Fruit fly (Drosophila melanogaster) whole organism, embryonic: ENCODE data around the gene yrt.
A peak's percentile ranks its signal among the peaks of the same experiment; 100 is the strongest.

Source experiments
- ATbp ChIP-seq: fragments of 200-800 bp; sonication (Bioruptor generic); optimal IDR thresholded peaks from 2 replicates; lab custom pipeline; 2017; ENCODE audit warnings: missing biosample characterization, mild to moderate bottlenecking, missing genetic modification characterization, missing genetic modification reagents
- Ada2b ChIP-seq: fragments of 200-800 bp; sonication (Bioruptor generic); IDR thresholded peaks from 2 replicates; pipeline ENCODE4 v1.3.6; 2022; ENCODE audit warnings: missing biosample characterization, missing genetic modification characterization
- Bgb ChIP-seq: fragments of 200-800 bp; sonication (Bioruptor generic); IDR thresholded peaks from 2 replicates; pipeline ENCODE4 v1.3.6; 2022; ENCODE audit warnings: missing biosample characterization, missing genetic modification characterization; ENCODE audit not compliant: partially characterized antibody
- CG11695 ChIP-seq: fragments of 200-800 bp; sonication (Bioruptor generic); IDR thresholded peaks from 3 replicates; pipeline ENCODE4 v1.3.6; 2022; ENCODE audit warnings: missing biosample characterization, missing genetic modification characterization
- CG11723 ChIP-seq: fragments of 200-800 bp; sonication (Bioruptor generic); optimal IDR thresholded peaks from 2 replicates; lab custom pipeline; 2017; ENCODE audit warnings: missing biosample characterization, mild to moderate bottlenecking, missing genetic modification characterization
- CG13123 ChIP-seq: fragments of 200-800 bp; sonication (Bioruptor generic); optimal IDR thresholded peaks from 2 replicates; lab custom pipeline; 2016; ENCODE audit warnings: missing biosample characterization, missing genetic modification characterization
- CG13624 ChIP-seq: fragments of 200-800 bp; sonication (Bioruptor generic); optimal IDR thresholded peaks from 2 replicates; lab custom pipeline; 2016; ENCODE audit warnings: missing biosample characterization, missing genetic modification characterization
- CG1603 ChIP-seq: fragments of 200-800 bp; sonication (Bioruptor generic); optimal IDR thresholded peaks from 2 replicates; lab custom pipeline; 2019; ENCODE audit warnings: missing biosample characterization, mild to moderate bottlenecking, missing genetic modification characterization, moderate library complexity
- CG16815 ChIP-seq: fragments of 200-800 bp; sonication (Bioruptor generic); optimal IDR thresholded peaks from 3 replicates; lab custom pipeline; 2017; ENCODE audit warnings: missing biosample characterization, mild to moderate bottlenecking, missing genetic modification characterization
- CG17802 ChIP-seq: fragments of 200-800 bp; sonication (Bioruptor generic); optimal IDR thresholded peaks from 2 replicates; lab custom pipeline; 2018; ENCODE audit warnings: missing biosample characterization, mild to moderate bottlenecking, missing genetic modification characterization, moderate library complexity
- CG18599 ChIP-seq: fragments of 200-800 bp; sonication (Bioruptor generic); optimal IDR thresholded peaks from 3 replicates; lab custom pipeline; 2017; ENCODE audit warnings: missing biosample characterization, missing genetic modification characterization, mild to moderate bottlenecking, moderate library complexity, missing genetic modification reagents
- CG30020 ChIP-seq: fragments of 200-800 bp; optimal IDR thresholded peaks from 2 replicates; lab custom pipeline; 2019; ENCODE audit warnings: missing biosample characterization, mild to moderate bottlenecking, missing genetic modification characterization, moderate library complexity
- CG31388 ChIP-seq: fragments of 200-800 bp; sonication (Bioruptor generic); optimal IDR thresholded peaks from 2 replicates; lab custom pipeline; 2016; ENCODE audit warnings: missing biosample characterization, missing genetic modification characterization
- CG31441 ChIP-seq: fragments of 200-800 bp; sonication (Bioruptor generic); IDR thresholded peaks from 2 replicates; pipeline ENCODE4 v1.3.6; 2022; ENCODE audit warnings: missing biosample characterization, missing genetic modification characterization
- CG3281 ChIP-seq: fragments of 200-800 bp; sonication (Bioruptor generic); optimal IDR thresholded peaks from 3 replicates; lab custom pipeline; 2017; ENCODE audit warnings: missing biosample characterization, mild to moderate bottlenecking, missing genetic modification characterization
- CG34376 ChIP-seq: fragments of 200-800 bp; sonication (Bioruptor generic); optimal IDR thresholded peaks from 2 replicates; lab custom pipeline; 2018; ENCODE audit warnings: missing biosample characterization, mild to moderate bottlenecking, missing genetic modification characterization
- CG4404 ChIP-seq: fragments of 200-800 bp; sonication (Bioruptor generic); IDR thresholded peaks from 2 replicates; pipeline ENCODE4 v1.3.6; 2022; ENCODE audit warnings: missing biosample characterization, missing genetic modification characterization
- CG5953 ChIP-seq: fragments of 200-800 bp; sonication (Bioruptor generic); IDR thresholded peaks from 2 replicates; pipeline ENCODE4 v1.3.6; 2022; ENCODE audit warnings: missing biosample characterization, missing genetic modification characterization
- CG6272 ChIP-seq: fragments of 200-800 bp; sonication (Bioruptor generic); IDR thresholded peaks from 2 replicates; pipeline ENCODE4 v1.3.6; 2022; ENCODE audit warnings: missing biosample characterization, missing genetic modification characterization
- CG7556 ChIP-seq: fragments of 200-800 bp; sonication (Bioruptor generic); optimal IDR thresholded peaks from 2 replicates; lab custom pipeline; 2017; ENCODE audit warnings: missing biosample characterization, mild to moderate bottlenecking, missing genetic modification characterization
- CG7928 ChIP-seq: fragments of 200-800 bp; sonication (Bioruptor generic); optimal IDR thresholded peaks from 2 replicates; lab custom pipeline; 2017; ENCODE audit warnings: missing biosample characterization, mild to moderate bottlenecking, missing genetic modification characterization
- CG8944 ChIP-seq: fragments of 200-800 bp; sonication (Bioruptor generic); optimal IDR thresholded peaks from 3 replicates; lab custom pipeline; 2016; ENCODE audit warnings: missing biosample characterization, missing genetic modification characterization
- CHES-1-like ChIP-seq: fragments of 200-800 bp; sonication (Bioruptor generic); optimal IDR thresholded peaks from 2 replicates; lab custom pipeline; 2016; ENCODE audit warnings: missing biosample characterization, missing genetic modification characterization
- Dad ChIP-seq: fragments of 200-800 bp; sonication (Bioruptor generic); optimal IDR thresholded peaks from 3 replicates; lab custom pipeline; 2016; ENCODE audit warnings: missing biosample characterization, missing genetic modification characterization
- E2f1 ChIP-seq: fragments of 200-800 bp; sonication (Bioruptor generic); IDR thresholded peaks from 2 replicates; pipeline ENCODE4 v1.3.6; 2022; ENCODE audit warnings: missing biosample characterization, missing genetic modification characterization
- Fer1 ChIP-seq: fragments of 200-800 bp; sonication (Bioruptor generic); optimal IDR thresholded peaks from 2 replicates; lab custom pipeline; 2017; ENCODE audit warnings: missing biosample characterization, mild to moderate bottlenecking, missing genetic modification characterization
- H2.0 ChIP-seq: fragments of 200-800 bp; sonication (Bioruptor generic); IDR thresholded peaks from 2 replicates; pipeline ENCODE4 v1.3.6; 2022; ENCODE audit warnings: missing biosample characterization, missing genetic modification characterization
- HHEX ChIP-seq: fragments of 200-800 bp; sonication (Bioruptor generic); optimal IDR thresholded peaks from 3 replicates; lab custom pipeline; 2017; ENCODE audit warnings: missing biosample characterization, mild to moderate bottlenecking, missing genetic modification characterization, missing genetic modification reagents
- Mrtf ChIP-seq: fragments of 200-800 bp; sonication (Bioruptor generic); IDR thresholded peaks from 3 replicates; pipeline ENCODE4 v1.3.6; 2022; ENCODE audit warnings: missing biosample characterization, missing genetic modification characterization
- Ssrp ChIP-seq: fragments of 200-800 bp; sonication (Bioruptor generic); optimal IDR thresholded peaks from 2 replicates; lab custom pipeline; 2018; ENCODE audit warnings: missing biosample characterization, mild to moderate bottlenecking, missing genetic modification characterization, moderate library complexity
- Tbp ChIP-seq: fragments of >200 bp; optimal IDR thresholded peaks from 2 replicates; lab custom pipeline; 2018; ENCODE audit warnings: missing biosample characterization, missing genetic modification characterization
- crc ChIP-seq: fragments of 200-800 bp; sonication (Bioruptor generic); optimal IDR thresholded peaks from 2 replicates; lab custom pipeline; 2016; ENCODE audit warnings: missing biosample characterization, missing genetic modification characterization
- croc ChIP-seq: fragments of 200-800 bp; sonication (Bioruptor generic); conservative IDR thresholded peaks from 3 replicates; pipeline ENCODE4 v1.3.6; 2022; ENCODE audit warnings: missing biosample characterization, missing genetic modification characterization
- dati ChIP-seq: fragments of 200-800 bp; sonication (Bioruptor generic); IDR thresholded peaks from 2 replicates; pipeline ENCODE4 v1.3.6; 2022; ENCODE audit warnings: missing biosample characterization, missing genetic modification characterization
- grn ChIP-seq: fragments of 200-800 bp; sonication (Bioruptor generic); optimal IDR thresholded peaks from 3 replicates; lab custom pipeline; 2017; ENCODE audit warnings: missing biosample characterization, missing genetic modification characterization
- hb ChIP-seq: fragments of 200-800 bp; sonication (Bioruptor generic); IDR thresholded peaks from 3 replicates; pipeline ENCODE4 v1.3.6; 2022; ENCODE audit warnings: missing biosample characterization, missing genetic modification characterization; ENCODE audit not compliant: partially characterized antibody
- her ChIP-seq: fragments of 200-800 bp; sonication (Bioruptor generic); optimal IDR thresholded peaks from 2 replicates; lab custom pipeline; 2016; ENCODE audit warnings: missing biosample characterization, missing genetic modification characterization
- insv ChIP-seq, 2 experiments: fragments of 200-800 bp; sonication (Bioruptor generic); optimal IDR thresholded peaks; 3 replicates each; lab custom pipeline; 2016 to 2018; ENCODE audit warnings: missing biosample characterization in 2 of 2, missing genetic modification characterization in 2 of 2
- knrl ChIP-seq: fragments of 200-800 bp; sonication (Bioruptor generic); IDR thresholded peaks from 3 replicates; pipeline ENCODE4 v1.3.6; 2022; ENCODE audit warnings: missing biosample characterization, missing genetic modification characterization; ENCODE audit not compliant: partially characterized antibody
- otp ChIP-seq: fragments of 200-800 bp; sonication (Bioruptor generic); IDR thresholded peaks from 3 replicates; pipeline ENCODE4, ENCODE4 v1.3.6; 2022; ENCODE audit warnings: missing biosample characterization, missing genetic modification characterization
- pb ChIP-seq: fragments of 200-800 bp; sonication (Bioruptor generic); optimal IDR thresholded peaks from 3 replicates; lab custom pipeline; 2016; ENCODE audit warnings: missing biosample characterization, missing genetic modification characterization
- pzg ChIP-seq: fragments of 200-800 bp; sonication (Bioruptor generic); optimal IDR thresholded peaks from 3 replicates; lab custom pipeline; 2018; ENCODE audit warnings: missing biosample characterization, mild to moderate bottlenecking, missing genetic modification characterization, moderate library complexity
- rib ChIP-seq: fragments of 200-800 bp; sonication (Bioruptor generic); IDR thresholded peaks from 2 replicates; pipeline ENCODE4 v1.3.6; 2022; ENCODE audit warnings: missing biosample characterization, missing genetic modification characterization
- sd ChIP-seq: fragments of 200-800 bp; sonication (Bioruptor generic); optimal IDR thresholded peaks from 3 replicates; lab custom pipeline; 2018; ENCODE audit warnings: missing biosample characterization, mild to moderate bottlenecking, missing genetic modification characterization, moderate library complexity
- sqz ChIP-seq: fragments of 200-800 bp; sonication (Bioruptor generic); optimal IDR thresholded peaks from 3 replicates; lab custom pipeline; 2018; ENCODE audit warnings: missing biosample characterization, mild to moderate bottlenecking, missing genetic modification characterization
- sr ChIP-seq: fragments of 200-800 bp; sonication (Bioruptor generic); IDR thresholded peaks from 3 replicates; pipeline ENCODE4 v1.3.6; 2022; ENCODE audit warnings: missing biosample characterization, missing genetic modification characterization
- sug ChIP-seq: fragments of 200-800 bp; optimal IDR thresholded peaks from 2 replicates; lab custom pipeline; 2019; ENCODE audit warnings: missing biosample characterization, mild to moderate bottlenecking, missing genetic modification characterization, moderate library complexity
- tx ChIP-seq: fragments of 200-800 bp; sonication (Bioruptor generic); optimal IDR thresholded peaks from 2 replicates; lab custom pipeline; 2016; ENCODE audit warnings: missing biosample characterization, missing genetic modification characterization
- yki ChIP-seq: fragments of >200 bp; optimal IDR thresholded peaks from 3 replicates; lab custom pipeline; 2018
- zfh2 ChIP-seq: fragments of 200-800 bp; sonication (Bioruptor generic); optimal IDR thresholded peaks from 2 replicates; lab custom pipeline; 2016; ENCODE audit warnings: missing biosample characterization, missing genetic modification characterization

Gene yrt

DNA sequence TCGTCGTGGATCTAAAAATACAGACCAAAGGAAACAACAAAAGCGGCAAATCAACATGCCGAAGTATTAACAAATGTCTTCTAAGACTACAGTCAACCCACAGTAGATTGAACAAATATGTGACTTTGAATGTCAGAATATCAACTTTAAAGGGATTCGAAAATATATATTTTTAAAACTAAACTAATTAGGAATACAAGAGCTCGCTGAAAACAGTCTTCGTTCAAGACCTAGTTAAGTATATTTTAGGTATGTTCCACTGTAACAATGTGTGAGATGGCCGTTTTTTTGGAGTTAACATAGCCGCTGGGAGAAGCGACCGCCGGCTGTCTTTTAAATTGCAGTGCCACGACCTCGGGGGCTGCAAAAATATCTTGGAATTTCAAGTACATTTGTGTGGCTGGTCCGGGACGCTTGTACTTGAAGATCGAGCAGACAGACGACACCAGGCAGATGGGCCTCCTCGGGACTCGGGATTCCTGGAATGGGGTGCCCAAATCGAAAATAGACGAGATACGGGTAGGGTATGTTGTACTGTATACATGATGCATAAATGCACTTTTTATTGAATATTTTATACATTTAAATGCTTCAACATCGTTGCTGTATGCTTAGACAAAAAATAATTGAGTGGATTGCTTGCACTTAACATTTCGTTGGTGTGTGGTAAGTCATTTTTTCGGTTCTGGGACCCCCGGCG is 6.3 kb downstream of the yrt start (continued):
- no peak for TF ChIP-seq Tbp (GFP tag; lab: Kevin White, UChicago)
- no peak for TF ChIP-seq pb (GFP tag; lab: Kevin White, UChicago)
- TF ChIP-seq HHEX = peak; percentile 61
- peak; percentile 64 for TF ChIP-seq CG4404 (GFP tag; lab: Robert Waterston, UW)
- no peak for TF ChIP-seq insv (GFP tag; optimal IDR thresholded peaks at IDR 0.05; lab: Kevin White, UChicago)
- 0 out of 3 replicates have a peak, but pooled peaks have one; percentile 36 for TF ChIP-seq CG11695 (GFP tag; lab: Robert Waterston, UW)
- no peak for TF ChIP-seq rib (GFP tag; lab: Robert Waterston, UW)
- TF ChIP-seq Ssrp (tag; lab: Kevin White, UChicago) = peak; percentile 63
- TF ChIP-seq CG1603 = peak; percentile 69
- no peak for TF ChIP-seq CG31388 (GFP tag; lab: Kevin White, UChicago)
- TF ChIP-seq Mrtf (GFP tag; lab: Robert Waterston, UW) = peak; percentile 59; the same call in 1 of the 3 replicates
- peak; percentile 58; the same call in 1 of the 2 replicates for TF ChIP-seq CG5953
- peak; percentile 78 for TF ChIP-seq Ada2b (GFP tag; lab: Robert Waterston, UW)
- no peak for TF ChIP-seq her (GFP tag; lab: Kevin White, UChicago)
- TF ChIP-seq Bgb = no peak
- TF ChIP-seq E2f1 = peak; percentile 60; the same call in 1 of the 2 replicates
- TF ChIP-seq grn (GFP tag; lab: Kevin White, UChicago) = no peak
- TF ChIP-seq hb = no peak
- peak; percentile 4 for TF ChIP-seq sqz
- TF ChIP-seq pzg (GFP tag; lab: Kevin White, UChicago) = no peak
- peak; percentile 47 for TF ChIP-seq sd (tag; lab: Kevin White, UChicago)
- TF ChIP-seq CG34376 (GFP tag; lab: Kevin White, UChicago) = no peak
- peak; percentile 18 for TF ChIP-seq CG17802
- TF ChIP-seq otp (GFP tag; lab: Robert Waterston, UW) = peak; percentile 71; the same call in 1 of the 3 replicates
- TF ChIP-seq CG7556 (GFP tag; lab: Kevin White, UChicago) = peak; percentile 66
- TF ChIP-seq zfh2 (GFP tag; lab: Kevin White, UChicago) = peak; percentile 23
- no peak for TF ChIP-seq sug (tag; lab: Kevin White, UChicago)
- peak; percentile 34 for TF ChIP-seq CG11723 (GFP tag; lab: Kevin White, UChicago)
- TF ChIP-seq CG31441 = peak; percentile 80
- TF ChIP-seq CG8944 (GFP tag; lab: Kevin White, UChicago) = peak; percentile 40
- TF ChIP-seq CG3281 (GFP tag; lab: Kevin White, UChicago) = peak; percentile 47
- no peak for TF ChIP-seq crc
- no peak for TF ChIP-seq CHES-1-like
- no peak for TF ChIP-seq knrl (GFP tag; lab: Robert Waterston, UW)
- peak; percentile 49 for TF ChIP-seq croc
- no peak for TF ChIP-seq yki (lab: Kevin White, UChicago)
- TF ChIP-seq tx (GFP tag; lab: Kevin White, UChicago) = peak; percentile 46
- TF ChIP-seq CG6272 (GFP tag; lab: Robert Waterston, UW) = no peak
- peak; percentile 27 for TF ChIP-seq Dad (GFP tag; lab: Kevin White, UChicago)
- TF ChIP-seq CG13624 = no peak
- peak; percentile 44 for TF ChIP-seq Fer1 (GFP tag; lab: Kevin White, UChicago)
- TF ChIP-seq CG16815 (GFP tag; lab: Kevin White, UChicago) = peak; percentile 55
- no peak for TF ChIP-seq sr (GFP tag; lab: Robert Waterston, UW)
- TF ChIP-seq CG18599 (GFP tag; lab: Kevin White, UChicago) = peak; percentile 62
- TF ChIP-seq CG7928 (GFP tag; lab: Kevin White, UChicago) = no peak
- peak; percentile 62 for TF ChIP-seq H2.0
- peak; percentile 73 for TF ChIP-seq ATbp
- TF ChIP-seq dati (GFP tag; lab: Robert Waterston, UW) = no peak
- TF ChIP-seq CG13123 (GFP tag; lab: Kevin White, UChicago) = peak; percentile 34
- no peak for TF ChIP-seq CG30020 (tag; lab: Kevin White, UChicago)
